Fruit fly (Drosophila melanogaster): ENCODE measurements around the gene mRpL22.

mRpL22 gene

dm6 chrX:16833097-16833496 lies 49.4 kb downstream of the mRpL22 start (continued):
- no peak for TF ChIP-seq Lpt (GFP tag; optimal IDR thresholded peaks at IDR 0.05)
- peak; percentile 66 for TF ChIP-seq slbo (GFP tag; IDR thresholded peaks at IDR 0.05)
- peak; percentile 63 for TF ChIP-seq CG8281 (tag; optimal IDR thresholded peaks at IDR 0.05)
- peak; percentile 63 to 89 for TF ChIP-seq Pdp1 (GFP tag; optimal IDR thresholded peaks at IDR 0.05)
- no peak for TF ChIP-seq CG15696 (tag; optimal IDR thresholded peaks at IDR 0.05)
- TF ChIP-seq CG2199 (GFP tag; IDR thresholded peaks at IDR 0.05), result no peak
- no peak for TF ChIP-seq sc (optimal IDR thresholded peaks at IDR 0.05)
- TF ChIP-seq sc (GFP tag; optimal IDR thresholded peaks at IDR 0.05), result peak; percentile 68
- peak; percentile 57 for TF ChIP-seq Fer1 (GFP tag; optimal IDR thresholded peaks at IDR 0.05)
- TF ChIP-seq CG1602 (GFP tag; optimal IDR thresholded peaks at IDR 0.05), result peak; percentile 67
- peak; percentile 31 for TF ChIP-seq Spps (tag; optimal IDR thresholded peaks at IDR 0.05)
- TF ChIP-seq tio (GFP tag; optimal IDR thresholded peaks at IDR 0.05), result peak; percentile 59
- TF ChIP-seq Six4 (GFP tag; optimal IDR thresholded peaks at IDR 0.05), result peak; percentile 57
- TF ChIP-seq gem (tag; optimal IDR thresholded peaks at IDR 0.05), result peak; percentile 84
- peak; percentile 54 for TF ChIP-seq CG18764 (GFP tag; optimal IDR thresholded peaks at IDR 0.05)
- TF ChIP-seq en (GFP tag; optimal IDR thresholded peaks at IDR 0.05), result peak; percentile 58
- TF ChIP-seq CG5180 (GFP tag; optimal IDR thresholded peaks at IDR 0.05), result peak; percentile 60
- peak; percentile 71 for TF ChIP-seq CG32772 (GFP tag; IDR thresholded peaks at IDR 0.05)
- 0 out of 2 replicates have a peak, but pooled peaks have one; percentile 41 for TF ChIP-seq CG32767 (GFP tag; IDR thresholded peaks at IDR 0.05)
- TF ChIP-seq CG33213 (GFP tag; optimal IDR thresholded peaks at IDR 0.05), result peak; percentile 62
- TF ChIP-seq cato (GFP tag; optimal IDR thresholded peaks at IDR 0.05; ENCODE audit: borderline replicate concordance), result peak; percentile 59
- no peak for TF ChIP-seq Bgb (GFP tag; IDR thresholded peaks at IDR 0.05; ENCODE audit: partially characterized antibody)
- TF ChIP-seq Vsx1 (GFP tag; optimal IDR thresholded peaks at IDR 0.05), result peak; percentile 33
- peak; percentile 66 for TF ChIP-seq sisA (GFP tag; IDR thresholded peaks at IDR 0.05)
- no peak for TF ChIP-seq mld (GFP tag; IDR thresholded peaks at IDR 0.05; ENCODE audit: partially characterized antibody)
- peak; percentile 26 for TF ChIP-seq slou (GFP tag; optimal IDR thresholded peaks at IDR 0.05)
- no peak for TF ChIP-seq fu2 (GFP tag; optimal IDR thresholded peaks at IDR 0.05)
- TF ChIP-seq CG1529 (GFP tag; optimal IDR thresholded peaks at IDR 0.05), result peak; percentile 77
- peak; percentile 57 for TF ChIP-seq Abd-B (GFP tag; optimal IDR thresholded peaks at IDR 0.05)
- peak; percentile 83 for TF ChIP-seq CG17361 (GFP tag; IDR thresholded peaks at IDR 0.05)
- TF ChIP-seq CG9876 (GFP tag; optimal IDR thresholded peaks at IDR 0.05), result no peak
- no peak for TF ChIP-seq Dbx (GFP tag; IDR thresholded peaks at IDR 0.05)
- TF ChIP-seq CG13287 (GFP tag; IDR thresholded peaks at IDR 0.05; ENCODE audit: partially characterized antibody), result no peak
- peak; percentile 50 for TF ChIP-seq CG1233 (GFP tag; optimal IDR thresholded peaks at IDR 0.05)
- TF ChIP-seq Hmx (GFP tag; optimal IDR thresholded peaks at IDR 0.05), result no peak
- no peak for TF ChIP-seq MBD-R2 (GFP tag; IDR thresholded peaks at IDR 0.05)
- peak; percentile 64 for TF ChIP-seq esg (GFP tag; conservative IDR thresholded peaks at IDR 0.05)
- peak; percentile 31 for TF ChIP-seq kay (GFP tag; optimal IDR thresholded peaks at IDR 0.05)
- no peak for TF ChIP-seq abd-A (tag; optimal IDR thresholded peaks at IDR 0.05)
- TF ChIP-seq kah (GFP tag; optimal IDR thresholded peaks at IDR 0.05), result peak; percentile 62
- TF ChIP-seq cad (GFP tag; optimal IDR thresholded peaks at IDR 0.05), result no peak
- peak; percentile 55 for TF ChIP-seq CG11723 (GFP tag; optimal IDR thresholded peaks at IDR 0.05)
- TF ChIP-seq Oli (tag; optimal IDR thresholded peaks at IDR 0.05), result peak; percentile 85
- peak; percentile 62 for TF ChIP-seq H2.0 (GFP tag; IDR thresholded peaks at IDR 0.05)
- peak; percentile 68 for TF ChIP-seq CG5245 (GFP tag; optimal IDR thresholded peaks at IDR 0.05)
- TF ChIP-seq chn (GFP tag; optimal IDR thresholded peaks at IDR 0.05), result peak; percentile 42
- no peak for TF ChIP-seq insv (GFP tag; optimal IDR thresholded peaks at IDR 0.05)
- peak; percentile 65 for TF ChIP-seq H15 (GFP tag; IDR thresholded peaks at IDR 0.05)
- peak; percentile 40 for TF ChIP-seq CG17912 (GFP tag; optimal IDR thresholded peaks at IDR 0.05)
- peak; percentile 23 for TF ChIP-seq schlank (tag; optimal IDR thresholded peaks at IDR 0.05)
- TF ChIP-seq dpn (GFP tag; optimal IDR thresholded peaks at IDR 0.05), result peak; percentile 65 to 78
- TF ChIP-seq CG1792 (GFP tag; optimal IDR thresholded peaks at IDR 0.05), result peak; percentile 55

All from whole organism, embryonic.